Fruit fly (Drosophila melanogaster) whole organism, pupa: ENCODE data around the gene Prp39.

ENCODE experiments used
- CG17806 ChIP-seq: fragments of 200-800 bp; sonication (Bioruptor generic); optimal IDR thresholded peaks from 2 replicates; lab custom pipeline; 2018; ENCODE audit warnings: missing biosample characterization, mild to moderate bottlenecking, missing genetic modification characterization, moderate library complexity
- CG32121 ChIP-seq: fragments of 200-800 bp; sonication (Bioruptor generic); IDR thresholded peaks from 2 replicates; pipeline ENCODE4 v1.3.6; 2022; ENCODE audit warnings: missing biosample characterization, missing genetic modification characterization
- CG8159 ChIP-seq: fragments of 200-800 bp; sonication (Bioruptor generic); optimal IDR thresholded peaks from 3 replicates; lab custom pipeline; 2018; ENCODE audit warnings: missing biosample characterization, mild to moderate bottlenecking, missing genetic modification characterization, moderate library complexity
- CG9948 ChIP-seq: fragments of 200-800 bp; sonication (Bioruptor generic); optimal IDR thresholded peaks from 2 replicates; lab custom pipeline; 2018; ENCODE audit warnings: missing biosample characterization, mild to moderate bottlenecking, missing genetic modification characterization, moderate library complexity
- EcR ChIP-seq: fragments of 200-800 bp; sonication (Bioruptor generic); optimal IDR thresholded peaks from 3 replicates; lab custom pipeline; 2019; ENCODE audit warnings: missing biosample characterization, missing genetic modification characterization, mild to moderate bottlenecking, moderate library complexity, missing genetic modification reagents
- Pif1A ChIP-seq: fragments of 200-800 bp; sonication (Bioruptor generic); optimal IDR thresholded peaks from 3 replicates; lab custom pipeline; 2016; ENCODE audit warnings: missing biosample characterization, missing genetic modification characterization
- Snoo ChIP-seq: fragments of 200-800 bp; sonication (Bioruptor generic); optimal IDR thresholded peaks from 3 replicates; lab custom pipeline; 2017; ENCODE audit warnings: missing biosample characterization, mild to moderate bottlenecking, missing genetic modification characterization, inconsistent platforms
- gl ChIP-seq: fragments of 200-800 bp; sonication (Bioruptor generic); optimal IDR thresholded peaks from 2 replicates; lab custom pipeline; 2018; ENCODE audit warnings: missing biosample characterization, mild to moderate bottlenecking, missing genetic modification characterization
- rn ChIP-seq: fragments of 200-800 bp; sonication (Bioruptor generic); IDR thresholded peaks from 2 replicates; pipeline ENCODE4 v1.3.6; 2022; ENCODE audit warnings: missing biosample characterization, missing genetic modification characterization

dm6 chr3R:28806402-28806801 lies 5.5 kb upstream of the Prp39 start, which contains the start of gene CheB98a:
- TF ChIP-seq CG8159 (no peak), Pif1A (no peak), Snoo (tag; lab: Kevin White, UChicago) (no peak), CG32121 (GFP tag; lab: Robert Waterston, UW) (no peak), EcR (GFP tag; lab: Kevin White, UChicago) (no peak), rn (GFP tag; lab: Robert Waterston, UW) (no peak), CG9948 (tag; lab: Kevin White, UChicago) (no peak), gl (tag; lab: Kevin White, UChicago) (no peak), CG17806 (tag; lab: Kevin White, UChicago) (no peak)
